Fruit fly (Drosophila melanogaster): ENCODE measurements around the gene Rnb.

DNA sequence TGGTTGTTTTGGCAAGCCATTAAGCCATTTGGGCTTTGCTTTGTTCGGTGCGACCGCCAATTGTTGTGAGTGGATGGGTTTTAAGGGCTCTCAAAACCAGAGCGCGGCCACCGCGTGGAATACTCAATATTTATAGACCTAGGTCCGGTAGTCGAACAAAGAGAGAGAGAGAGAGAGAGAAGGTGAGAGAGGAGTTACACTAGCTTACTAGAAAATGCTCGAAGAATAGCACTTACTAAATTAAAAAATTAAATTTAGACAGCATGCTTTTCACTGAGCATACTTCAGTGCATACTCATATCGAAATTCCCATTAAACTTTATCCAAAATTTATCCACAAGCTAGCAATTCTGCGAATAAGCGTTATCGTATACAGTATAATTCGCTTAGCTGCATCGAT lies 39.1 kb downstream of the Rnb start:
- TF ChIP-seq CTCF (optimal IDR thresholded peaks at IDR 0.05) = no peak
- TF ChIP-seq CG8478 (optimal IDR thresholded peaks at IDR 0.05) = no peak

Data from S2 (cell line).